Fruit fly (Drosophila melanogaster): ENCODE data around the gene Peritrophin-15b.

DNA sequence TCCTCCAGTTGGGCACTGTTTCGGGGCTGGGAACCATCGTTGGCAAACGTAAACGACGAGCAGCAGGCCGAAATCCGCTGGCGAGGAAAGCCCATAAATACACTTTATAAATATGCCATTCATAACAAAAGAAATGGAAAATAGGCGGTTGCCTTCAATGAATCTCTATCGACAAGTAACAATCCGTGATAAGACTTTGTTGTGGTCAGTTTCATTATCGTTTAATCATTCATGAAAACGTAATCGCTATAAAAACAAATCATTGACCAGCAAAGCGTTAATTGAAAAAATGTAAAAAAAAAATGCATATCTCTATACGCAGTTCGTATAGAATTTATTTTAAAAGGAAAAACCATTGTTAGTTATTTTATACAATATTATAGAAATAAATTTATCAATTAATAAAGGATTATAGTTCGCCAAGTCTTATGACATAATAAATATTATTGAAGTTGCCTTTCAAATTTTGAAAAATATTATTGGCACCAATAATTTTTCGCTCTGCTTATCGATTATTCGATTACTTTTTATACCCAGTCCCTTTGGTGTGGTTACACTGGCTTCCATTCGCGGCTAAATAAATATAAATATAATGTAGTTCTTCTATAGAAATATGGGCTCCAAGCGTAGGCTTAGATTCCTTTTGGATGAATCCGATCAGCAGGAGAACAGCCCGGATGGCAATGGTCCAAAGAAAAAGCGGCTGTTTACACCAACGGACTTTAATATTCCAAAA lies 5.3 kb upstream of the Peritrophin-15b start, which contains the start of gene CG31898:
- TF ChIP-seq Hr96 (GFP tag; optimal IDR thresholded peaks at IDR 0.05) = no peak
- TF ChIP-seq Crg-1 (GFP tag; optimal IDR thresholded peaks at IDR 0.05) = no peak
